Worm (Caenorhabditis elegans): ENCODE measurements around the gene C34F11.2.
A peak's percentile ranks its signal among the peaks of the same experiment; 100 is the strongest.

C34F11.2 gene

DNA sequence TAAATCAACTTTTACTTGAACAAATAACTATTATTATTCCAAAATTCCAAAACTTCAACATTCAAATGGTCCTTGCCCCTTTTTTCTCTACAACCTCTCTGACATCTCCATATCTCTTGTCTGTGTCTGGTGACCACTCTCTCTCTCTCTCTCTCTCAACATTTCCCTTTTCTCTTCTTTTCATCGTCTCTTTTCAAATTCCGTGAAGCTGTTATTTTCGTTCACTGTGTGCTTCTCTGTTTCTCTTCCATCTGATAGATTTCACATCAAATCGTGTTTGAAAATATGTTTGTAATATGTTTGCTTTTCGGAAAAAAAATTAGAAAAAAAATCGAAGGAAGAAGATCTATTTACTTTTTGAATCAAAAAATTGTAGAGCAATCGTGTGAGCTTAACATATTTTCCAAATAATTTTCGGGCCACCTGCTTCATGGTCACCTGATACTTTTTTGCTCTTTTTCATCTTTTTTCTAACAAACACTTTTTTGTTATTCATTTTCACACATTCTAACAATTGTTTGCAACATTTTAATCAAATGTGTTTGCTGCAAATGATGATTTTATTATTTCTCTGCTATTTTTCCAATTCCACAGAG is 11.0 kb upstream of the C34F11.2 start (continued):
- TF ChIP-seq unc-39 (tag; optimal IDR thresholded peaks at IDR 0.05) (no peak), ztf-4 (tag; optimal IDR thresholded peaks at IDR 0.05) (no peak), nhr-21 (tag; optimal IDR thresholded peaks at IDR 0.05) (no peak), mbf-1 (tag; optimal IDR thresholded peaks at IDR 0.05) (no peak), aly-2 (tag; optimal IDR thresholded peaks at IDR 0.05) (no peak), elt-3 (tag; optimal IDR thresholded peaks at IDR 0.05) (no peak), mdl-1 (tag; optimal IDR thresholded peaks at IDR 0.05) (no peak), nhr-12 (tag; optimal IDR thresholded peaks at IDR 0.05) (no peak), C34F6.9 (tag; optimal IDR thresholded peaks at IDR 0.05) (peak; percentile 72), egl-27 (tag; optimal IDR thresholded peaks at IDR 0.05) (no peak), lin-11 (tag; optimal IDR thresholded peaks at IDR 0.05) (no peak), F13H6.1 (tag; optimal IDR thresholded peaks at IDR 0.05) (peak; percentile 60)

- TF ChIP-seq unc-39 (tag; optimal IDR thresholded peaks at IDR 0.05): no peak
- TF ChIP-seq aly-2 (tag; optimal IDR thresholded peaks at IDR 0.05): no peak
- no peak for TF ChIP-seq mab-5 (tag; optimal IDR thresholded peaks at IDR 0.05)
- no peak for TF ChIP-seq nhr-77 (tag; optimal IDR thresholded peaks at IDR 0.05)
- no peak for TF ChIP-seq elt-1 (tag; optimal IDR thresholded peaks at IDR 0.05)
- peak; percentile 19 for TF ChIP-seq snpc-4 (tag; optimal IDR thresholded peaks at IDR 0.05)
- TF ChIP-seq unc-62 (GFP tag; optimal IDR thresholded peaks at IDR 0.05): no peak
- TF ChIP-seq blmp-1 (tag; optimal IDR thresholded peaks at IDR 0.05; ENCODE audit: insufficient read depth): no peak
- TF ChIP-seq gmeb-1 (tag; optimal IDR thresholded peaks at IDR 0.05): peak; percentile 58
- no peak for TF ChIP-seq dmd-4 (tag; optimal IDR thresholded peaks at IDR 0.05)
- no peak for TF ChIP-seq R02D3.7 (tag; optimal IDR thresholded peaks at IDR 0.05)
- TF ChIP-seq unc-55 (GFP tag; optimal IDR thresholded peaks at IDR 0.05): no peak
- peak; percentile 32 for TF ChIP-seq sma-9 (GFP tag; optimal IDR thresholded peaks at IDR 0.05)
- TF ChIP-seq sma-9 (tag; optimal IDR thresholded peaks at IDR 0.05): no peak
- no peak for TF ChIP-seq nhr-12 (tag; optimal IDR thresholded peaks at IDR 0.05)
- no peak for TF ChIP-seq ceh-82 (tag; optimal IDR thresholded peaks at IDR 0.05)
- TF ChIP-seq lin-11 (tag; optimal IDR thresholded peaks at IDR 0.05): no peak
- TF ChIP-seq C34F6.9 (tag; optimal IDR thresholded peaks at IDR 0.05): no peak
- no peak for TF ChIP-seq nhr-23 (tag; optimal IDR thresholded peaks at IDR 0.05)
- TF ChIP-seq nhr-237 (tag; optimal IDR thresholded peaks at IDR 0.05): no peak
- TF ChIP-seq ama-1 (optimal IDR thresholded peaks at IDR 0.05): no peak
- no peak for TF ChIP-seq nhr-21 (tag; optimal IDR thresholded peaks at IDR 0.05)
- peak; percentile 17 for TF ChIP-seq skn-1 (tag; optimal IDR thresholded peaks at IDR 0.05)
- TF ChIP-seq nhr-11 (tag; optimal IDR thresholded peaks at IDR 0.05): no peak
- TF ChIP-seq ztf-4 (tag; optimal IDR thresholded peaks at IDR 0.05): no peak
- TF ChIP-seq F13H6.1 (tag; optimal IDR thresholded peaks at IDR 0.05): peak; percentile 59
- no peak for TF ChIP-seq lin-39 (tag; optimal IDR thresholded peaks at IDR 0.05)
- TF ChIP-seq zag-1 (tag; optimal IDR thresholded peaks at IDR 0.05): no peak
- no peak for TF ChIP-seq nhr-6 (tag; optimal IDR thresholded peaks at IDR 0.05)
- peak in 1 of 2 experiments; percentile 6 for TF ChIP-seq lsy-2 (tag; optimal IDR thresholded peaks at IDR 0.05)
- no peak for TF ChIP-seq egl-27 (tag; optimal IDR thresholded peaks at IDR 0.05)
- TF ChIP-seq peb-1 (tag; optimal IDR thresholded peaks at IDR 0.05): no peak
- TF ChIP-seq ztf-11 (tag; optimal IDR thresholded peaks at IDR 0.05): no peak
- TF ChIP-seq alr-1 (tag; optimal IDR thresholded peaks at IDR 0.05): no peak
- no peak for TF ChIP-seq crh-2 (tag; optimal IDR thresholded peaks at IDR 0.05)
- no peak for TF ChIP-seq lin-13 (GFP tag; optimal IDR thresholded peaks at IDR 0.05)
- TF ChIP-seq nhr-25 (tag; optimal IDR thresholded peaks at IDR 0.05): no peak
- TF ChIP-seq elt-3 (tag; optimal IDR thresholded peaks at IDR 0.05): no peak
- no peak for TF ChIP-seq sem-4 (tag; optimal IDR thresholded peaks at IDR 0.05)
- peak; percentile 15 for TF ChIP-seq nhr-129 (tag; optimal IDR thresholded peaks at IDR 0.05)
- no peak for TF ChIP-seq ztf-1 (GFP tag; conservative IDR thresholded peaks at IDR 0.05)
- TF ChIP-seq ceh-16 (tag; optimal IDR thresholded peaks at IDR 0.05): no peak
- peak in 1 of 2 experiments; percentile 38 for TF ChIP-seq mdl-1 (tag; optimal IDR thresholded peaks at IDR 0.05)
- no peak for TF ChIP-seq nhr-10 (tag; optimal IDR thresholded peaks at IDR 0.05)
- peak; percentile 81 for TF ChIP-seq fos-1 (tag; optimal IDR thresholded peaks at IDR 0.05)
- no peak for TF ChIP-seq mbf-1 (tag; optimal IDR thresholded peaks at IDR 0.05)
- no peak for TF ChIP-seq Y55F3AM.14 (GFP tag; optimal IDR thresholded peaks at IDR 0.05)
- TF ChIP-seq sma-3 (GFP tag; optimal IDR thresholded peaks at IDR 0.05): peak; percentile 47
- no peak for TF ChIP-seq ZK546.5 (tag; optimal IDR thresholded peaks at IDR 0.05)
Measured at ce11 chrII:5201922-5202562, 10.0 kb upstream of the C34F11.2 start.
